Worm (Caenorhabditis elegans) whole organism, mixed stage, embryonic: ENCODE measurements around the gene pitr-6.

Experiments used
- blmp-1 ChIP-seq: fragments of 150-350 bp; optimal IDR thresholded peaks from 2 replicates; lab custom pipeline; 2014; ENCODE audit warnings: missing biosample characterization, missing genetic modification characterization
- ces-1 ChIP-seq: fragments of 150-350 bp; optimal IDR thresholded peaks from 2 replicates; lab custom pipeline; 2014; ENCODE audit warnings: missing biosample characterization, missing genetic modification reagents, missing genetic modification characterization
- hlh-1 ChIP-seq: fragments of 150-350 bp; optimal IDR thresholded peaks from 2 replicates; lab custom pipeline; 2014; ENCODE audit warnings: missing biosample characterization, missing genetic modification reagents, missing genetic modification characterization
- lin-13 ChIP-seq: fragments of 150-350 bp; optimal IDR thresholded peaks from 2 replicates; lab custom pipeline; 2014; ENCODE audit warnings: missing biosample characterization, missing genetic modification characterization
- lsy-2 ChIP-seq: fragments of 150-350 bp; optimal IDR thresholded peaks from 2 replicates; lab custom pipeline; 2014; ENCODE audit warnings: missing biosample characterization, missing genetic modification characterization
- nhr-76 ChIP-seq: sonication (generic microtip); optimal IDR thresholded peaks from 2 replicates; lab custom pipeline; 2017; ENCODE audit warnings: missing biosample characterization, missing genetic modification characterization
- snpc-4 ChIP-seq: fragments of 150-350 bp; optimal IDR thresholded peaks from 2 replicates; lab custom pipeline; 2014; ENCODE audit warnings: missing biosample characterization, missing genetic modification characterization
- unc-120 ChIP-seq: sonication (generic microtip); optimal IDR thresholded peaks from 2 replicates; lab custom pipeline; 2017; ENCODE audit warnings: missing genetic modification characterization, missing compliant biosample characterization; ENCODE audit not compliant: poor library complexity, severe bottlenecking
- unc-39 ChIP-seq: fragments of 150-350 bp; optimal IDR thresholded peaks from 2 replicates; lab custom pipeline; 2014; ENCODE audit warnings: missing biosample characterization, missing genetic modification characterization
- unc-62 ChIP-seq: fragments of 150-350 bp; optimal IDR thresholded peaks from 2 replicates; lab custom pipeline; 2014; ENCODE audit warnings: missing biosample characterization, missing genetic modification reagents, missing genetic modification characterization
- zip-8 ChIP-seq: fragments of 150-350 bp; optimal IDR thresholded peaks from 2 replicates; lab custom pipeline; 2014; ENCODE audit warnings: missing biosample characterization, missing genetic modification characterization
- ztf-11 ChIP-seq: fragments of 150-350 bp; optimal IDR thresholded peaks from 2 replicates; lab custom pipeline; 2014; ENCODE audit warnings: missing biosample characterization, missing genetic modification characterization

ce11 chrII:12494067-12494477 is 48.9 kb downstream of the pitr-6 start:
- no peak for TF ChIP-seq ces-1 (GFP tag; lab: Kevin White, UChicago)
- no peak for TF ChIP-seq lsy-2
- TF ChIP-seq unc-62 = no peak
- no peak for TF ChIP-seq ztf-11 (tag; lab: Kevin White, UChicago)
- no peak for TF ChIP-seq unc-39 (tag; lab: Kevin White, UChicago)
- no peak for TF ChIP-seq zip-8 (tag; lab: Kevin White, UChicago)
- TF ChIP-seq unc-120 (tag; lab: Kevin White, UChicago) = no peak
- no peak for TF ChIP-seq lin-13 (tag; lab: Kevin White, UChicago)
- no peak for TF ChIP-seq blmp-1
- TF ChIP-seq nhr-76 (tag; lab: Kevin White, UChicago) = no peak
- TF ChIP-seq hlh-1 (tag; lab: Kevin White, UChicago) = no peak
- no peak for TF ChIP-seq snpc-4 (tag; lab: Kevin White, UChicago)
